Worm (Caenorhabditis elegans) whole organism, young adult: ENCODE measurements around the gene fmo-3.
A peak's percentile ranks its signal among the peaks of the same experiment; 100 is the strongest.

Source experiments
- C06A6.2 ChIP-seq: fragments of 200-800 bp; sonication (Bioruptor generic); conservative IDR thresholded peaks from 2 replicates; pipeline ENCODE4 v1.3.6; 2022; ENCODE audit warnings: missing genetic modification characterization, missing compliant biosample characterization
- F22D6.2 ChIP-seq: sonication (generic microtip); optimal IDR thresholded peaks from 2 replicates; lab custom pipeline; 2016; ENCODE audit warnings: mild to moderate bottlenecking, missing genetic modification characterization, missing compliant biosample characterization
- F52B5.7 ChIP-seq: sonication (generic microtip); optimal IDR thresholded peaks from 2 replicates; lab custom pipeline; 2016; ENCODE audit warnings: mild to moderate bottlenecking, missing genetic modification characterization, missing compliant biosample characterization
- T07F8.4 ChIP-seq: sonication (generic microtip); optimal IDR thresholded peaks from 2 replicates; lab custom pipeline; 2016; ENCODE audit warnings: mild to moderate bottlenecking, missing genetic modification characterization, moderate library complexity, missing compliant biosample characterization
- Y53G8AR.9 ChIP-seq: fragments of 200-800 bp; sonication (Bioruptor generic); conservative IDR thresholded peaks from 2 replicates; pipeline ENCODE4 v1.3.6; 2022; ENCODE audit warnings: missing genetic modification reagents, missing genetic modification characterization, missing compliant biosample characterization
- Y56A3A.18 ChIP-seq: fragments of 200-800 bp; sonication (Bioruptor generic); IDR thresholded peaks from 2 replicates; pipeline ENCODE4 v1.3.6; 2022; ENCODE audit warnings: missing genetic modification reagents, missing genetic modification characterization, missing compliant biosample characterization
- ZK185.1 ChIP-seq: sonication (generic microtip); optimal IDR thresholded peaks from 2 replicates; lab custom pipeline; 2016; ENCODE audit warnings: mild to moderate bottlenecking, missing genetic modification characterization, missing compliant biosample characterization; ENCODE audit not compliant: poor library complexity, severe bottlenecking
- akir-1 ChIP-seq: fragments of 200-800 bp; sonication (Bioruptor generic); optimal IDR thresholded peaks from 2 replicates; lab custom pipeline; 2018; ENCODE audit warnings: mild to moderate bottlenecking, missing genetic modification characterization, moderate library complexity, missing compliant biosample characterization
- ama-1 ChIP-seq, 3 experiments: fragments of 150-350 bp in 1 of 3; sonication (generic microtip) in 2 of 3; optimal IDR thresholded peaks; 2 replicates each; lab custom pipeline; 2014 to 2018; ENCODE audit warnings: missing biosample characterization in 2 of 3, missing genetic modification characterization in 2 of 3, missing genetic modification reagents in 2 of 3
- attf-3 ChIP-seq: fragments of 200-800 bp; sonication (Bioruptor generic); conservative IDR thresholded peaks from 2 replicates; pipeline ENCODE4 v1.3.6; 2022; ENCODE audit warnings: missing genetic modification reagents, missing genetic modification characterization, missing compliant biosample characterization
- attf-5 ChIP-seq: fragments of 200-800 bp; sonication (Bioruptor generic); optimal IDR thresholded peaks from 2 replicates; lab custom pipeline; 2018; ENCODE audit warnings: mild to moderate bottlenecking, missing genetic modification characterization, missing compliant biosample characterization
- attf-6 ChIP-seq: fragments of 200-800 bp; sonication (Bioruptor generic); IDR thresholded peaks from 2 replicates; pipeline ENCODE4 v1.3.6; 2022; ENCODE audit warnings: missing genetic modification reagents, missing genetic modification characterization, missing compliant biosample characterization
- bed-1 ChIP-seq: fragments of 200-800 bp; sonication (Bioruptor generic); IDR thresholded peaks from 2 replicates; pipeline ENCODE4 v1.3.6; 2022; ENCODE audit warnings: missing genetic modification reagents, missing genetic modification characterization, missing compliant biosample characterization
- cebp-1 ChIP-seq, 2 experiments: fragments of 200-800 bp in 1 of 2; sonication (Bioruptor generic) in 1 of 2; sonication (generic microtip) in 1 of 2; IDR thresholded peaks in 1 of 2; optimal IDR thresholded peaks in 1 of 2; 2 replicates each; pipeline versions ENCODE4 v1.3.6 to Lab custom; 2017 to 2022; ENCODE audit warnings: missing compliant biosample characterization in 2 of 2, missing genetic modification characterization in 2 of 2, mild to moderate bottlenecking in 1 of 2, missing genetic modification reagents in 1 of 2, moderate library complexity in 1 of 2
- ceh-27 ChIP-seq: fragments of 200-800 bp; sonication (Bioruptor generic); optimal IDR thresholded peaks from 2 replicates; lab custom pipeline; 2018; ENCODE audit warnings: mild to moderate bottlenecking, missing genetic modification characterization, moderate library complexity, missing compliant biosample characterization
- ceh-40 ChIP-seq: fragments of 200-800 bp; sonication (Bioruptor generic); IDR thresholded peaks from 2 replicates; pipeline ENCODE4 v1.3.6; 2022; ENCODE audit warnings: missing genetic modification characterization, missing compliant biosample characterization
- ceh-58 ChIP-seq: fragments of 200-800 bp; sonication (Bioruptor generic); IDR thresholded peaks from 2 replicates; pipeline ENCODE4 v1.3.6; 2022; ENCODE audit warnings: missing genetic modification characterization, missing compliant biosample characterization
- ceh-79 ChIP-seq: sonication (generic microtip); optimal IDR thresholded peaks from 2 replicates; lab custom pipeline; 2017; ENCODE audit warnings: mild to moderate bottlenecking, missing genetic modification characterization, missing compliant biosample characterization
- chd-7 ChIP-seq: sonication (generic microtip); optimal IDR thresholded peaks from 2 replicates; lab custom pipeline; 2016; ENCODE audit warnings: mild to moderate bottlenecking, missing genetic modification characterization, moderate library complexity, missing compliant biosample characterization
- dox-1 ChIP-seq: fragments of 200-800 bp; sonication (Bioruptor generic); IDR thresholded peaks from 2 replicates; pipeline ENCODE4 v1.3.6; 2022; ENCODE audit warnings: missing genetic modification reagents, missing genetic modification characterization, missing compliant biosample characterization
- dpl-1 ChIP-seq: fragments of 150-350 bp; optimal IDR thresholded peaks from 2 replicates; lab custom pipeline; 2014; ENCODE audit warnings: missing biosample characterization, missing genetic modification reagents, missing genetic modification characterization
- efl-1 ChIP-seq: fragments of 150-350 bp; optimal IDR thresholded peaks from 2 replicates; lab custom pipeline; 2014; ENCODE audit warnings: missing biosample characterization, missing genetic modification reagents, missing genetic modification characterization
- gei-17 ChIP-seq: fragments of 200-800 bp; sonication (Bioruptor generic); optimal IDR thresholded peaks from 2 replicates; lab custom pipeline; 2018; ENCODE audit warnings: mild to moderate bottlenecking, missing genetic modification characterization, missing compliant biosample characterization
- hmg-1.2 ChIP-seq: fragments of 200-800 bp; sonication (Bioruptor generic); IDR thresholded peaks from 2 replicates; pipeline ENCODE4 v1.3.6; 2022; ENCODE audit warnings: missing genetic modification reagents, missing genetic modification characterization, missing compliant biosample characterization
- let-607 ChIP-seq, 2 experiments: fragments of 200-800 bp in 1 of 2; sonication (Bioruptor generic) in 1 of 2; sonication (generic microtip) in 1 of 2; optimal IDR thresholded peaks; 2 replicates each; lab custom pipeline; 2016 to 2018; ENCODE audit warnings: mild to moderate bottlenecking in 2 of 2, missing compliant biosample characterization in 2 of 2, missing genetic modification characterization in 2 of 2, moderate library complexity in 2 of 2, missing genotype in 1 of 2
- lin-26 ChIP-seq: fragments of 200-800 bp; sonication (Bioruptor generic); IDR thresholded peaks from 2 replicates; pipeline ENCODE4 v1.3.6; 2022; ENCODE audit warnings: missing genetic modification reagents, missing genetic modification characterization, missing compliant biosample characterization
- lin-40 ChIP-seq: sonication (generic microtip); optimal IDR thresholded peaks from 2 replicates; lab custom pipeline; 2016; ENCODE audit warnings: missing genetic modification characterization, mild to moderate bottlenecking, missing compliant biosample characterization, missing genotype, missing genetic modification reagents
- lsl-1 ChIP-seq: fragments of 200-800 bp; sonication (Bioruptor generic); optimal IDR thresholded peaks from 2 replicates; lab custom pipeline; 2018; ENCODE audit warnings: mild to moderate bottlenecking, missing genetic modification characterization, moderate library complexity, missing compliant biosample characterization
- madf-10 ChIP-seq: sonication (generic microtip); optimal IDR thresholded peaks from 2 replicates; lab custom pipeline; 2016; ENCODE audit warnings: mild to moderate bottlenecking, missing genetic modification characterization, missing compliant biosample characterization
- madf-6 ChIP-seq: fragments of 200-800 bp; sonication (Bioruptor generic); IDR thresholded peaks from 2 replicates; pipeline ENCODE4 v1.3.6; 2022; ENCODE audit warnings: missing genetic modification reagents, missing genetic modification characterization, missing compliant biosample characterization
- mcd-1 ChIP-seq: fragments of 200-800 bp; sonication (Bioruptor generic); IDR thresholded peaks from 2 replicates; pipeline ENCODE4 v1.3.6; 2022; ENCODE audit warnings: missing genetic modification reagents, missing genetic modification characterization, missing compliant biosample characterization
- mes-4 ChIP-seq: sonication (generic microtip); optimal IDR thresholded peaks from 2 replicates; lab custom pipeline; 2016; ENCODE audit warnings: missing genotype, missing genetic modification characterization, missing compliant biosample characterization
- nfyb-1 ChIP-seq: fragments of 200-800 bp; sonication (Bioruptor generic); IDR thresholded peaks from 2 replicates; pipeline ENCODE4 v1.3.6; 2022; ENCODE audit warnings: missing genetic modification reagents, missing genetic modification characterization, missing compliant biosample characterization
- nhr-80 ChIP-seq: sonication (generic microtip); optimal IDR thresholded peaks from 2 replicates; lab custom pipeline; 2016; ENCODE audit warnings: missing genetic modification characterization, missing compliant biosample characterization
- pbrm-1 ChIP-seq: fragments of 200-800 bp; sonication (Bioruptor generic); IDR thresholded peaks from 2 replicates; pipeline ENCODE4 v1.3.6; 2022; ENCODE audit warnings: missing genetic modification reagents, missing genetic modification characterization, missing compliant biosample characterization
- pha-4 ChIP-seq: fragments of 150-350 bp; sonication (generic microtip); optimal IDR thresholded peaks from 2 replicates; lab custom pipeline; 2014; ENCODE audit warnings: missing biosample characterization, missing genetic modification reagents, missing genetic modification characterization
- rcor-1 ChIP-seq: fragments of 200-800 bp; sonication (Bioruptor generic); IDR thresholded peaks from 2 replicates; pipeline ENCODE4 v1.3.6; 2022; ENCODE audit warnings: missing genetic modification reagents, missing genetic modification characterization, missing compliant biosample characterization
- repo-1 ChIP-seq: sonication (generic microtip); optimal IDR thresholded peaks from 2 replicates; lab custom pipeline; 2017; ENCODE audit warnings: mild to moderate bottlenecking, missing genetic modification characterization, missing compliant biosample characterization
- rpc-1 ChIP-seq, 2 experiments: fragments of 150-350 bp in 1 of 2; sonication (generic microtip) in 1 of 2; optimal IDR thresholded peaks; 2 replicates each; lab custom pipeline; 2014 to 2018; ENCODE audit warnings: missing biosample characterization in 1 of 2, missing genetic modification characterization in 1 of 2, missing genetic modification reagents in 1 of 2, missing genotype in 1 of 2
- sea-2 ChIP-seq: fragments of 200-800 bp; sonication (Bioruptor generic); IDR thresholded peaks from 2 replicates; pipeline ENCODE4 v1.3.6; 2022; ENCODE audit warnings: missing genetic modification characterization, missing compliant biosample characterization
- snpc-4 ChIP-seq, 5 experiments: fragments of 150-350 bp in 1 of 5; sonication (generic microtip) in 4 of 5; optimal IDR thresholded peaks; 2 replicates each; lab custom pipeline; 2014 to 2018; ENCODE audit warnings: missing genetic modification characterization in 5 of 5, missing biosample characterization in 3 of 5, antibody characterized with exemption in 2 of 5, mild to moderate bottlenecking in 2 of 5, missing compliant biosample characterization in 2 of 5, missing genotype in 2 of 5, moderate library complexity in 2 of 5, missing genetic modification reagents in 1 of 5
- xnd-1 ChIP-seq: sonication (generic microtip); optimal IDR thresholded peaks from 2 replicates; lab custom pipeline; 2016; ENCODE audit warnings: missing genotype, missing genetic modification reagents, missing genetic modification characterization, missing compliant biosample characterization
- zfh-2 ChIP-seq: fragments of 200-800 bp; sonication (Bioruptor generic); conservative IDR thresholded peaks from 2 replicates; pipeline ENCODE4 v1.3.6; 2022; ENCODE audit warnings: missing genetic modification reagents, missing genetic modification characterization, missing compliant biosample characterization
- zim-3 ChIP-seq: sonication (generic microtip); optimal IDR thresholded peaks from 2 replicates; lab custom pipeline; 2017; ENCODE audit warnings: mild to moderate bottlenecking, missing genetic modification characterization, moderate library complexity, missing compliant biosample characterization
- ztf-18 ChIP-seq: sonication (generic microtip); optimal IDR thresholded peaks from 2 replicates; lab custom pipeline; 2016; ENCODE audit warnings: missing genotype, mild to moderate bottlenecking, missing genetic modification characterization, missing compliant biosample characterization
- ztf-25 ChIP-seq: fragments of 200-800 bp; sonication (Bioruptor generic); IDR thresholded peaks from 2 replicates; pipeline ENCODE4 v1.3.6; 2022; ENCODE audit warnings: missing genetic modification reagents, missing genetic modification characterization, missing compliant biosample characterization
- ztf-26 ChIP-seq: sonication (generic microtip); optimal IDR thresholded peaks from 2 replicates; lab custom pipeline; 2017; ENCODE audit warnings: missing genetic modification characterization, missing compliant biosample characterization

Gene fmo-3

DNA sequence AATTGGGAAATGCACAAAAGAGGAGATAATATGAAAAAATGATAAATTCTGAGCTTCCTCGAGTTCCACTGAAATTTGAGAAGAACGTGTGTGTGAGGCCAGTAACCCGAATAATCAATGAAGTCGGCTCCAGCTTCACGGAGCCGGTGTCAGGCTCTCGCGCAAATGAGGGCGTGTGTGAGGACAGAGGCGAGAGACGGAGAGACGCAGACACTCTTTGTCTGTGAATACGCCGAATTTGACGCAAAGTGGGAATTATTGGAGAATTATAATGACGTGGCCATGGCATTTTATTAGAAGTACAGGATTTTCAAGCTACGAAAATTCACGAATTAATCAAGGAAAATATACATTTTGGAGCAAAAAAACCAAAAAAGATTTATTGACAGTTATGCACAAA is 45.4 kb downstream of the fmo-3 start:
- TF ChIP-seq lin-26 (peak; percentile 76), zfh-2 (GFP tag; lab: Robert Waterston, UW) (peak; percentile 61), rpc-1 (optimal IDR thresholded peaks at IDR 0.05; lab: Kevin White, UChicago) (no peak), rpc-1 (tag; optimal IDR thresholded peaks at IDR 0.05; lab: Kevin White, UChicago) (no peak), sea-2 (GFP tag; lab: Robert Waterston, UW) (no peak), madf-10 (tag; lab: Kevin White, UChicago) (peak; percentile 30), Y53G8AR.9 (GFP tag; lab: Robert Waterston, UW) (0 out of 2 replicates have a peak, but pooled peaks have one; percentile 20), akir-1 (GFP tag; lab: Kevin White, UChicago) (no peak), let-607 (tag; optimal IDR thresholded peaks at IDR 0.05; lab: Kevin White, UChicago) (peak; percentile 65 to 80), attf-6 (no peak), snpc-4 (GFP tag; optimal IDR thresholded peaks at IDR 0.05; lab: Kevin White, UChicago) (no peak), snpc-4 (tag; optimal IDR thresholded peaks at IDR 0.05; lab: Kevin White, UChicago) (peak in 1 of 4 experiments; percentile 14), efl-1 (GFP tag; lab: Kevin White, UChicago) (no peak), T07F8.4 (tag; lab: Kevin White, UChicago) (no peak), ztf-26 (no peak), chd-7 (tag; lab: Kevin White, UChicago) (peak; percentile 27), attf-3 (GFP tag; lab: Robert Waterston, UW) (no peak), madf-6 (GFP tag; lab: Robert Waterston, UW) (peak; percentile 37), pbrm-1 (peak; percentile 55), ZK185.1 (tag; lab: Kevin White, UChicago) (peak; percentile 35), gei-17 (GFP tag; lab: Kevin White, UChicago) (no peak), ceh-40 (GFP tag; lab: Robert Waterston, UW) (no peak), ceh-79 (tag; lab: Kevin White, UChicago) (no peak), dox-1 (GFP tag; lab: Robert Waterston, UW) (peak; percentile 51; the same call in 1 of the 2 replicates), attf-5 (GFP tag; lab: Kevin White, UChicago) (peak; percentile 78), nhr-80 (peak; percentile 45), C06A6.2 (GFP tag; lab: Robert Waterston, UW) (no peak), ztf-25 (GFP tag; lab: Robert Waterston, UW) (0 out of 2 replicates have a peak, but pooled peaks have one; percentile 34), lsl-1 (no peak), F52B5.7 (no peak), ceh-27 (GFP tag; lab: Kevin White, UChicago) (no peak), hmg-1.2 (GFP tag; lab: Robert Waterston, UW) (peak; percentile 42; the same call in 1 of the 2 replicates), lin-40 (tag; lab: Kevin White, UChicago) (peak; percentile 37), Y56A3A.18 (GFP tag; lab: Robert Waterston, UW) (no peak), zim-3 (no peak), nfyb-1 (GFP tag; lab: Robert Waterston, UW) (peak; percentile 39; the same call in 1 of the 2 replicates), repo-1 (tag; lab: Kevin White, UChicago) (no peak), ztf-18 (peak; percentile 27), pha-4 (tag; lab: Kevin White, UChicago) (no peak), mes-4 (no peak), cebp-1 (GFP tag; IDR thresholded peaks at IDR 0.05; lab: Robert Waterston, UW) (no peak), cebp-1 (tag; optimal IDR thresholded peaks at IDR 0.05; lab: Kevin White, UChicago) (peak; percentile 48), F22D6.2 (tag; lab: Kevin White, UChicago) (no peak), mcd-1 (GFP tag; lab: Robert Waterston, UW) (peak; percentile 62), ceh-58 (GFP tag; lab: Robert Waterston, UW) (no peak), rcor-1 (0 out of 2 replicates have a peak, but pooled peaks have one; percentile 5), bed-1 (GFP tag; lab: Robert Waterston, UW) (no peak), ama-1 (optimal IDR thresholded peaks at IDR 0.05; lab: Kevin White, UChicago) (no peak), ama-1 (GFP tag; optimal IDR thresholded peaks at IDR 0.05; lab: Kevin White, UChicago) (peak in 1 of 2 experiments; percentile 7), xnd-1 (tag; lab: Kevin White, UChicago) (no peak), dpl-1 (GFP tag; lab: Kevin White, UChicago) (no peak)
